Worm (Caenorhabditis elegans) whole organism, L1 larva: ENCODE measurements around the gene fbxa-143.
A peak's percentile ranks its signal among the peaks of the same experiment; 100 is the strongest.

Source experiments
- F16B12.6 ChIP-seq: fragments of 150-350 bp; optimal IDR thresholded peaks from 2 replicates; lab custom pipeline; 2014; ENCODE audit warnings: missing biosample characterization, missing genetic modification characterization
- alr-1 ChIP-seq: fragments of 200-800 bp; sonication (Bioruptor generic); optimal IDR thresholded peaks from 2 replicates; lab custom pipeline; 2018; ENCODE audit warnings: borderline replicate concordance, mild to moderate bottlenecking, missing genetic modification characterization, missing compliant biosample characterization
- blmp-1 ChIP-seq: fragments of 150-350 bp; optimal IDR thresholded peaks from 2 replicates; lab custom pipeline; 2014; ENCODE audit warnings: missing biosample characterization, missing genetic modification characterization
- ceh-82 ChIP-seq, 3 experiments: fragments of 150-350 bp in 1 of 3; sonication (generic microtip) in 2 of 3; optimal IDR thresholded peaks; 2 replicates each; lab custom pipeline; 2014 to 2017; ENCODE audit warnings: missing biosample characterization in 3 of 3, missing genetic modification characterization in 3 of 3
- ces-1 ChIP-seq: fragments of 150-350 bp; optimal IDR thresholded peaks from 2 replicates; lab custom pipeline; 2014; ENCODE audit warnings: missing biosample characterization, missing genetic modification reagents, missing genetic modification characterization
- dpl-1 ChIP-seq, 3 experiments: fragments of 150-350 bp in 2 of 3; sonication (generic microtip) in 1 of 3; optimal IDR thresholded peaks; 2 replicates each; lab custom pipeline; 2014 to 2017; ENCODE audit warnings: missing biosample characterization in 3 of 3, missing genetic modification characterization in 3 of 3, missing genetic modification reagents in 3 of 3
- efl-1 ChIP-seq, 4 experiments: fragments of 150-350 bp; optimal IDR thresholded peaks in 3 of 4; peaks in 1 of 4; 1 replicate in 1 of 4; 2 replicates in 3 of 4; lab custom pipeline; 2014; ENCODE audit warnings: missing biosample characterization in 2 of 4, missing genetic modification characterization in 2 of 4, missing genetic modification reagents in 2 of 4
- efl-3 ChIP-seq: fragments of 200-800 bp; sonication (Bioruptor generic); optimal IDR thresholded peaks from 2 replicates; lab custom pipeline; 2018; ENCODE audit warnings: mild to moderate bottlenecking, missing genetic modification characterization, missing compliant biosample characterization
- egl-13 ChIP-seq: sonication (generic microtip); optimal IDR thresholded peaks from 2 replicates; lab custom pipeline; 2016; ENCODE audit warnings: missing genotype, missing genetic modification reagents, missing genetic modification characterization, missing compliant biosample characterization
- elt-2 ChIP-seq: sonication (generic microtip); optimal IDR thresholded peaks from 2 replicates; lab custom pipeline; 2016; ENCODE audit warnings: missing genetic modification characterization, mild to moderate bottlenecking, inconsistent platforms, missing compliant biosample characterization, missing genetic modification reagents
- elt-3 ChIP-seq, 6 experiments: fragments of 150-350 bp in 1 of 6; sonication (generic microtip); optimal IDR thresholded peaks; 2 replicates each; lab custom pipeline; 2017 to 2018; ENCODE audit warnings: missing biosample characterization in 6 of 6, missing genetic modification characterization in 6 of 6, inconsistent platforms in 1 of 6
- fkh-8 ChIP-seq: sonication (generic microtip); optimal IDR thresholded peaks from 2 replicates; lab custom pipeline; 2016; ENCODE audit warnings: mild to moderate bottlenecking, missing genetic modification characterization, missing compliant biosample characterization
- grh-1 ChIP-seq: fragments of 200-800 bp; sonication (Bioruptor generic); IDR thresholded peaks from 2 replicates; pipeline ENCODE4 v1.3.6; 2022; ENCODE audit warnings: missing genetic modification reagents, missing genetic modification characterization, missing compliant biosample characterization
- hlh-4 ChIP-seq: sonication (generic microtip); optimal IDR thresholded peaks from 2 replicates; lab custom pipeline; 2016; ENCODE audit warnings: mild to moderate bottlenecking, missing genetic modification characterization, missing compliant biosample characterization
- lin-13 ChIP-seq: fragments of 150-350 bp; optimal IDR thresholded peaks from 2 replicates; lab custom pipeline; 2014; ENCODE audit warnings: missing biosample characterization, missing genetic modification reagents, missing genetic modification characterization
- lin-14 ChIP-seq: fragments of 200-800 bp; sonication (Bioruptor generic); optimal IDR thresholded peaks from 2 replicates; lab custom pipeline; 2018; ENCODE audit warnings: mild to moderate bottlenecking, missing genetic modification characterization, moderate library complexity, missing compliant biosample characterization
- lin-15B ChIP-seq: fragments of 150-350 bp; sonication (generic microtip); optimal IDR thresholded peaks from 3 replicates; lab custom pipeline; 2014; ENCODE audit warnings: missing biosample characterization, missing genetic modification characterization
- lsy-2 ChIP-seq, 2 experiments: fragments of 150-350 bp; optimal IDR thresholded peaks; 2 replicates each; lab custom pipeline; 2014; ENCODE audit warnings: missing biosample characterization in 2 of 2, missing genetic modification characterization in 2 of 2
- mef-2 ChIP-seq: fragments of 150-350 bp; optimal IDR thresholded peaks from 2 replicates; lab custom pipeline; 2014; ENCODE audit warnings: missing biosample characterization, missing genetic modification characterization
- nhr-84 ChIP-seq: sonication (generic microtip); optimal IDR thresholded peaks from 2 replicates; lab custom pipeline; 2017; ENCODE audit warnings: missing biosample characterization, missing genetic modification characterization
- nhr-85 ChIP-seq: sonication (generic microtip); peaks from one replicate; lab custom pipeline; 2016; ENCODE audit warnings: missing genetic modification characterization, inconsistent platforms, missing compliant biosample characterization
- nhr-90 ChIP-seq: sonication (generic microtip); optimal IDR thresholded peaks from 2 replicates; lab custom pipeline; 2016; ENCODE audit warnings: mild to moderate bottlenecking, missing genetic modification characterization, missing compliant biosample characterization; ENCODE audit not compliant: poor library complexity
- pax-3 ChIP-seq: fragments of 200-800 bp; sonication (Bioruptor generic); optimal IDR thresholded peaks from 2 replicates; lab custom pipeline; 2018; ENCODE audit warnings: mild to moderate bottlenecking, missing genetic modification characterization, moderate library complexity, missing compliant biosample characterization
- pqm-1 ChIP-seq: sonication (generic microtip); optimal IDR thresholded peaks from 3 replicates; lab custom pipeline; 2017; ENCODE audit warnings: missing biosample characterization, missing genetic modification characterization
- rnt-1 ChIP-seq: sonication (generic microtip); optimal IDR thresholded peaks from 2 replicates; lab custom pipeline; 2016; ENCODE audit warnings: mild to moderate bottlenecking, missing genetic modification characterization, moderate library complexity, missing compliant biosample characterization
- sup-37 ChIP-seq: fragments of 200-800 bp; sonication (Bioruptor generic); optimal IDR thresholded peaks from 2 replicates; lab custom pipeline; 2018; ENCODE audit warnings: mild to moderate bottlenecking, missing genetic modification characterization, missing compliant biosample characterization
- tbx-2 ChIP-seq: sonication (generic microtip); optimal IDR thresholded peaks from 2 replicates; lab custom pipeline; 2016; ENCODE audit warnings: missing genetic modification characterization, missing compliant biosample characterization
- unc-86 ChIP-seq: sonication (generic microtip); optimal IDR thresholded peaks from 2 replicates; lab custom pipeline; 2016; ENCODE audit warnings: missing genetic modification characterization, missing compliant biosample characterization
- xbp-1 ChIP-seq: sonication (generic microtip); optimal IDR thresholded peaks from 2 replicates; lab custom pipeline; 2016; ENCODE audit warnings: missing genetic modification characterization, missing compliant biosample characterization

fbxa-143 gene

ce11 chrV:16127401-16127800, at the start of gene fbxa-143:
fbxa-143 (minus strand) TSS chrV:16127501.
- TF ChIP-seq grh-1 (no peak), alr-1 (tag; lab: Kevin White, UChicago) (no peak), ces-1 (GFP tag; lab: Kevin White, UChicago) (no peak), lin-13 (GFP tag; lab: Kevin White, UChicago) (no peak), efl-3 (GFP tag; lab: Kevin White, UChicago) (no peak), efl-1 (optimal IDR thresholded peaks at IDR 0.05; lab: Kevin White, UChicago) (no peak), efl-1 (GFP tag; optimal IDR thresholded peaks at IDR 0.05 in 1 of 2; lab: Kevin White, UChicago) (peak in 1 of 2 experiments; percentile 6), nhr-90 (tag; lab: Kevin White, UChicago) (no peak)

- no peak for TF ChIP-seq xbp-1 (tag; lab: Kevin White, UChicago)
- TF ChIP-seq nhr-90 (tag; lab: Kevin White, UChicago) = no peak
- no peak for TF ChIP-seq pqm-1
- TF ChIP-seq F16B12.6 (tag; lab: Kevin White, UChicago) = no peak
- no peak for TF ChIP-seq tbx-2 (tag; lab: Kevin White, UChicago)
Observed at ce11 chrV:16175757-16176156, 48.5 kb upstream of the fbxa-143 start, which contains the start of gene cyp-33D1. cyp-33D1 (minus strand) TSS chrV:16175857.

- TF ChIP-seq rnt-1 (tag; lab: Kevin White, UChicago) (no peak), nhr-84 (tag; lab: Kevin White, UChicago) (no peak), pqm-1 (peak; percentile 74), mef-2 (tag; lab: Kevin White, UChicago) (no peak), elt-2 (peak; percentile 79), lin-14 (GFP tag; lab: Kevin White, UChicago) (no peak), lsy-2 (tag; optimal IDR thresholded peaks at IDR 0.05; lab: Kevin White, UChicago) (no peak), unc-86 (tag; lab: Kevin White, UChicago) (no peak)
Observed at ce11 chrV:16175227-16175626, 47.9 kb upstream of the fbxa-143 start.

ce11 chrV:16174109-16174508, 46.8 kb upstream of the fbxa-143 start:
- TF ChIP-seq ceh-82 (tag; optimal IDR thresholded peaks at IDR 0.05; lab: Kevin White, UChicago) (no peak), egl-13 (tag; lab: Kevin White, UChicago) (no peak), elt-2 (peak; percentile 57), nhr-85 (tag; lab: Kevin White, UChicago) (peak; percentile 14), pqm-1 (peak; percentile 16)

DNA sequence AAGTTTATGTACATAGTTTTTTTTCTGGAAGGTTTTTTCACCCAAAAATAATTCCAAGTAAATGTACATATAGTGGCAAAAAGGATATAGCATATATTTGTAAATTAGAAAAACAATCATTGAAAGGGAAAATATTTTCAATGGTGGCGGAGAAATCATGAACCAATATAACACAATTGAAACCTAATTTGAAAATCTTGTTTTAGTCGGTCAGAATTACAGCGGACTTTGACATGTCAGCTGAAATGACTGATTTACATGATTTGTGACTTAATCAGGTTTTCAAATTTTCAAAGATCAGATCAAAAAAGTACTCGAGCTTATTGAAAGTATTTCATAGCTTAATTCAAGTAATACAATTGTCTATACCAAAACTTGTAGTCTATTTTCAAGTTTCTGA, 44.4 kb upstream of the fbxa-143 start, which contains the start of gene K05D4.9:
Gene K05D4.9, minus strand, starts transcription at position 101 of the 400 bp plus-strand sequence.
- no peak for TF ChIP-seq blmp-1 (tag; lab: Kevin White, UChicago)
- no peak for TF ChIP-seq hlh-4 (tag; lab: Kevin White, UChicago)
- peak; percentile 18 for TF ChIP-seq fkh-8 (tag; lab: Kevin White, UChicago)
- TF ChIP-seq pax-3 (tag; lab: Kevin White, UChicago) = no peak
- no peak for TF ChIP-seq dpl-1 (GFP tag; optimal IDR thresholded peaks at IDR 0.05; lab: Kevin White, UChicago)
- TF ChIP-seq alr-1 (tag; lab: Kevin White, UChicago) = no peak
- TF ChIP-seq, all 84 proteins: peak for 1

DNA sequence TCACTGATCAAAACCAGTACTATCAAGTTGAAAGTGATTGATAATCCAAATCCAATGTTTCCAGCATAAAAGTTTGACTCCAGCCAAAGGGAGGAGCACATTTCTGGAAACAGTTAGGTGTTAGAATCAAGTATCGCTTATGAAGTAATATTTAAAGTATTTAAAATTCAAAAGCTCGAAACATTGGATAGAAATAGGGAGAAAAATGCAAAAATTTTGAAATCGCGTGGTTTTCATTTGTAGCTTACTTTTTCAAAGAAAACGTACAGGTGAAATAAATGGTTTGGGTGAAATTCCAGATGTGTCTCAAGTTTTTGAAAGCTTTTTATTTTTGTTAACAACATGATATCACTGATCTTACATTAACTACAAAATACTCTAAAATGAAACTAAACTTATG, 41.7 kb upstream of the fbxa-143 start, which contains the start of gene str-111:
Gene str-111, minus strand, starts transcription at position 101 of the 400 bp plus-strand sequence.
- peak; percentile 65 for TF ChIP-seq hlh-4 (tag; lab: Kevin White, UChicago)
- no peak for TF ChIP-seq elt-3 (tag; optimal IDR thresholded peaks at IDR 0.05; lab: Kevin White, UChicago)
- no peak for TF ChIP-seq sup-37 (GFP tag; lab: Kevin White, UChicago)
- no peak for TF ChIP-seq lin-15B (tag; lab: Kevin White, UChicago)
- TF ChIP-seq efl-3 (GFP tag; lab: Kevin White, UChicago) = no peak
